Worm (Caenorhabditis elegans) whole organism, midembryonic: Measurements from ENCODE around the gene cwc-15.

Experiments
- cog-1 ChIP-seq: sonication (generic microtip); optimal IDR thresholded peaks from 2 replicates; lab custom pipeline; 2016; ENCODE audit warnings: missing genetic modification characterization, missing compliant biosample characterization
- flt-1 ChIP-seq: fragments of 200-800 bp; sonication (Bioruptor generic); IDR thresholded peaks from 2 replicates; pipeline ENCODE4 v1.3.6; 2022; ENCODE audit warnings: missing genetic modification characterization, missing compliant biosample characterization
- med-1 ChIP-seq: sonication (generic microtip); optimal IDR thresholded peaks from 2 replicates; lab custom pipeline; 2017; ENCODE audit warnings: missing genetic modification characterization, mild to moderate bottlenecking, missing compliant biosample characterization, antibody characterized with exemption, missing genetic modification reagents; ENCODE audit not compliant: insufficient read depth
- ref-1 ChIP-seq: fragments of 200-800 bp; sonication (Bioruptor generic); conservative IDR thresholded peaks from 2 replicates; pipeline ENCODE4 v1.3.6; 2022; ENCODE audit warnings: missing genetic modification reagents, missing genetic modification characterization, missing compliant biosample characterization
- tab-1 ChIP-seq: fragments of 200-800 bp; sonication (Bioruptor generic); IDR thresholded peaks from 2 replicates; pipeline ENCODE4 v1.3.6; 2022; ENCODE audit warnings: missing genetic modification characterization, missing compliant biosample characterization
- ztf-23 ChIP-seq: fragments of 200-800 bp; sonication (Bioruptor generic); IDR thresholded peaks from 2 replicates; pipeline ENCODE4 v1.3.6; 2022; ENCODE audit warnings: missing genetic modification reagents, missing genetic modification characterization, missing compliant biosample characterization
- ztf-29 ChIP-seq: fragments of 200-800 bp; sonication (Bioruptor generic); IDR thresholded peaks from 2 replicates; pipeline ENCODE4 v1.3.6; 2022; ENCODE audit warnings: missing genetic modification reagents, missing genetic modification characterization, missing compliant biosample characterization

ce11 chrV:15982733-15983344 lies 40.3 kb upstream of the cwc-15 start, which contains the start of the genes fbxa-99 and F36G9.13:
- TF ChIP-seq med-1 (GFP tag; lab: Kevin White, UChicago) = no peak
- TF ChIP-seq flt-1 (GFP tag; lab: Robert Waterston, UW) = no peak
- no peak for TF ChIP-seq cog-1 (tag; lab: Kevin White, UChicago)
- no peak for TF ChIP-seq ref-1 (GFP tag; lab: Robert Waterston, UW)
- TF ChIP-seq ztf-29 (GFP tag; lab: Robert Waterston, UW) = no peak
- no peak for TF ChIP-seq ztf-23 (GFP tag; lab: Robert Waterston, UW)
- no peak for TF ChIP-seq tab-1 (GFP tag; lab: Robert Waterston, UW)
